Worm (Caenorhabditis elegans): ENCODE measurements around the gene delm-1.

Gene delm-1

DNA sequence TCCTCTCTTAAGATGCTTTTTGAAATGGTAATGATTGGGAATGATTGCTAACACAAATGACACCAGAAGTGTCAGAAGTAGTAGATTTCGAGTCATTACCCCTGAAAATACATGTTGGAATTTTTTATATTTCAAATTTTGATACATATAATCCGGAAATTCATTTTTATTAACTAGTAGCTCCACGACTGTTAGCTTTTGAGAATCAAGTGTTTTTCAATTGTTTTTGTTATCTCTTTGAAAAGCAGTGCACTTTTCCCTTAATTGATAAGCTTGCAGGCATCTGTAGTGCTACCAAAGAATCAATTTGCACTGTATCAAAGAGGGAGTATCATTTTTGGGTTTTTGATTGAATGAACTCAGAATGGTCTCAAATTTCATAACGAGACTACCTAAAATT, 29.8 kb upstream of the delm-1 start, which contains the start of gene pcp-2:
pcp-2 (minus strand) TSS at position 101 of the 400 bp plus-strand sequence.
- TF ChIP-seq unc-62 (GFP tag; optimal IDR thresholded peaks at IDR 0.05 in 1 of 2) (no peak), unc-62 (tag; optimal IDR thresholded peaks at IDR 0.05) (no peak), aha-1 (tag) (no peak), Y75B8A.6 (GFP tag; IDR thresholded peaks at IDR 0.05) (no peak)

- TF ChIP-seq madf-9 (GFP tag; conservative IDR thresholded peaks at IDR 0.05) (no peak), nhr-28 (tag; optimal IDR thresholded peaks at IDR 0.05) (peak; percentile 79), T26A8.4 (GFP tag; IDR thresholded peaks at IDR 0.05) (no peak), duxl-1 (tag; optimal IDR thresholded peaks at IDR 0.05; ENCODE audit: poor library complexity) (no peak), unc-62 (GFP tag; optimal IDR thresholded peaks at IDR 0.05 in 1 of 2) (no peak), unc-62 (tag; optimal IDR thresholded peaks at IDR 0.05) (no peak), lin-15B (tag; optimal IDR thresholded peaks at IDR 0.05) (no peak), Y105C5A.15 (GFP tag; IDR thresholded peaks at IDR 0.05) (no peak), spr-3 (GFP tag; optimal IDR thresholded peaks at IDR 0.05) (no peak), ceh-32 (tag; optimal IDR thresholded peaks at IDR 0.05; ENCODE audit: poor library complexity) (no peak), mdt-29 (GFP tag; IDR thresholded peaks at IDR 0.05) (no peak), set-16 (GFP tag; IDR thresholded peaks at IDR 0.05) (no peak), lsy-2 (tag; optimal IDR thresholded peaks at IDR 0.05) (no peak), F10B5.3 (tag; optimal IDR thresholded peaks at IDR 0.05) (no peak), dmd-6 (GFP tag; IDR thresholded peaks at IDR 0.05) (peak; percentile 96), hlh-11 (tag; optimal IDR thresholded peaks at IDR 0.05) (peak; percentile 79), mxl-3 (GFP tag; optimal IDR thresholded peaks at IDR 0.05) (no peak), nhr-111 (GFP tag; optimal IDR thresholded peaks at IDR 0.05) (no peak), daf-8 (GFP tag; IDR thresholded peaks at IDR 0.05) (no peak), dmd-9 (GFP tag; IDR thresholded peaks at IDR 0.05) (no peak), F26F4.8 (GFP tag; conservative IDR thresholded peaks at IDR 0.05) (no peak), nhr-6 (tag; optimal IDR thresholded peaks at IDR 0.05) (no peak), arid-1 (GFP tag; conservative IDR thresholded peaks at IDR 0.05) (no peak), nhr-77 (tag; optimal IDR thresholded peaks at IDR 0.05) (peak; percentile 57), sdz-12 (GFP tag; optimal IDR thresholded peaks at IDR 0.05) (no peak), nhr-76 (tag; optimal IDR thresholded peaks at IDR 0.05) (no peak), daf-12 (tag; optimal IDR thresholded peaks at IDR 0.05) (no peak), zfp-3 (GFP tag; conservative IDR thresholded peaks at IDR 0.05) (no peak), ceh-20 (GFP tag; IDR thresholded peaks at IDR 0.05) (no peak), F49E8.2 (tag; optimal IDR thresholded peaks at IDR 0.05; ENCODE audit: borderline replicate concordance) (no peak), nhr-10 (tag; optimal IDR thresholded peaks at IDR 0.05) (no peak), ceh-44 (GFP tag; IDR thresholded peaks at IDR 0.05) (no peak), lin-39 (tag; optimal IDR thresholded peaks at IDR 0.05) (no peak), lin-29 (GFP tag; IDR thresholded peaks at IDR 0.05) (no peak), snpc-1.2 (GFP tag; IDR thresholded peaks at IDR 0.05) (no peak), Y48G9A.11 (GFP tag; IDR thresholded peaks at IDR 0.05) (no peak), daf-16 (GFP tag; optimal IDR thresholded peaks at IDR 0.05) (no peak), daf-16 (tag; optimal IDR thresholded peaks at IDR 0.05) (peak; percentile 93), T20F7.1 (GFP tag; optimal IDR thresholded peaks at IDR 0.05) (no peak), daf-19 (GFP tag; conservative IDR thresholded peaks at IDR 0.05) (no peak), snpc-4 (tag; optimal IDR thresholded peaks at IDR 0.05) (no peak), lim-7 (GFP tag; IDR thresholded peaks at IDR 0.05) (no peak), aly-2 (tag; optimal IDR thresholded peaks at IDR 0.05) (no peak), tra-1 (GFP tag; IDR thresholded peaks at IDR 0.05) (peak; percentile 54; the same call in 1 of the 2 replicates), madf-5 (GFP tag; IDR thresholded peaks at IDR 0.05) (no peak), nhr-42 (GFP tag; IDR thresholded peaks at IDR 0.05) (no peak), php-3 (GFP tag; IDR thresholded peaks at IDR 0.05) (peak; percentile 84), jun-1 (tag; optimal IDR thresholded peaks at IDR 0.05) (no peak), dmd-8 (GFP tag; IDR thresholded peaks at IDR 0.05) (no peak)
Observed at ce11 chrIV:9159863-9160262, 24.6 kb upstream of the delm-1 start.

All from whole organism, L4 larva.